Worm (Caenorhabditis elegans): ENCODE results near the gene gcy-31.

- TF ChIP-seq nhr-20 (tag; optimal IDR thresholded peaks at IDR 0.05) (no peak), grh-1 (GFP tag; IDR thresholded peaks at IDR 0.05) (no peak), nhr-11 (tag; optimal IDR thresholded peaks at IDR 0.05) (no peak), nhr-28 (tag; optimal IDR thresholded peaks at IDR 0.05) (no peak), unc-130 (tag; optimal IDR thresholded peaks at IDR 0.05) (no peak), nhr-90 (tag; optimal IDR thresholded peaks at IDR 0.05; ENCODE audit: poor library complexity) (no peak), nhr-76 (tag; optimal IDR thresholded peaks at IDR 0.05) (no peak), lin-15B (tag; optimal IDR thresholded peaks at IDR 0.05) (no peak), ceh-82 (tag; optimal IDR thresholded peaks at IDR 0.05) (no peak)
Measured at ce11 chrX:2439728-2440127, 12.4 kb upstream of the gcy-31 start.
